Worm (Caenorhabditis elegans): ENCODE measurements around the gene srd-21.

srd-21 gene

DNA sequence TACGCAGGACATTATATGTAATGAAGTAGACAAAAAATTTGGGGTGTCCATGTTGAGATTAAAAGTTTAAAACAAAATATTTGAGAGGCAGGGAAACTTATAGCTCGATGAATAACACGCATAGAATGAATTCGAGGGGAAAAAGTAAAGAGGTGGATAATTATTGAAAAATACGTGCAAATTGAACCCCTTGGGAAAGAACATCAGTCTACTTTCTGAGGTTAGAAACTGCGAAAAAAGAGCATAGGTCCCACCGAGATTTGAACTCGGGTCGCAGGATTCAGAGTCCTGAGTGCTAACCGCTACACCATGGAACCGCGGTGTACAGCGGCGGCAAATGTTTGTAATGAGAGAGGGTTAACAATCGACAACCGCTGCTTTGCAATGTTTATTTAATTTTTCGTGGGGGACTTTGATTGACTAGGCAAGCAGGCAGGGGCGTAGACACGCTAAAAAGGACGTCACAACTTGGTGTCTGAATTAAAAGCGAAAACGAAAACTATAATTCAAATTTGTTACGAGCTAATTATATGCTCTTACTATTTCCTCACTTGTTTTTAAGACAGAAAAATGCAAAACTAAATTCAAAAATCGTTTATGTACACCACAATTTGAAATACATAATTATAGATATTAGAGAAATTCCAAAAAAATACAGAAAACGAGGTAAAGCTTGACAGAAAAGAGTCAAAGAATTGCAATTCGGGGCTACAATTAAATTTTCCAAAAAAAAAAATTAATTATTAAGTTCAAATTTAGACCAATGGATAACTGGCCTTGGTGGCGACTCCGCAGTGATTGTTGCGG is 37.5 kb upstream of the srd-21 start, which contains the start of gene srh-269:
Gene srh-269, minus strand, starts transcription at position 51 of the 807 bp plus-strand sequence.
- TF ChIP-seq unc-86 (tag; optimal IDR thresholded peaks at IDR 0.05) (no peak), ceh-82 (tag; optimal IDR thresholded peaks at IDR 0.05) (peak in 1 of 3 experiments; percentile 33), ztf-4 (tag; optimal IDR thresholded peaks at IDR 0.05) (peak; percentile 75), aly-2 (tag; optimal IDR thresholded peaks at IDR 0.05) (no peak), fkh-8 (tag; optimal IDR thresholded peaks at IDR 0.05) (no peak), efl-3 (GFP tag; optimal IDR thresholded peaks at IDR 0.05) (no peak), ceh-90 (tag; optimal IDR thresholded peaks at IDR 0.05) (no peak), zip-4 (GFP tag; optimal IDR thresholded peaks at IDR 0.05) (no peak), elt-2 (tag; optimal IDR thresholded peaks at IDR 0.05) (peak; percentile 65), lin-35 (GFP tag; optimal IDR thresholded peaks at IDR 0.05) (peak; percentile 12 to 71), fkh-10 (GFP tag; optimal IDR thresholded peaks at IDR 0.05) (no peak), ama-1 (optimal IDR thresholded peaks at IDR 0.05) (peak; percentile 87), nhr-85 (tag) (peak; percentile 27), unc-130 (tag; optimal IDR thresholded peaks at IDR 0.05) (peak; percentile 62), C04F5.9 (tag; optimal IDR thresholded peaks at IDR 0.05) (no peak), blmp-1 (tag; optimal IDR thresholded peaks at IDR 0.05) (no peak), nhr-71 (tag; optimal IDR thresholded peaks at IDR 0.05) (peak; percentile 74), nhr-19 (GFP tag; conservative IDR thresholded peaks at IDR 0.05) (peak; percentile 79), mep-1 (tag; optimal IDR thresholded peaks at IDR 0.05) (no peak), mab-9 (GFP tag; IDR thresholded peaks at IDR 0.05) (no peak), nhr-237 (tag; optimal IDR thresholded peaks at IDR 0.05) (no peak), lir-3 (tag; optimal IDR thresholded peaks at IDR 0.05; ENCODE audit: poor library complexity) (no peak), hpl-2 (GFP tag; optimal IDR thresholded peaks at IDR 0.05) (no peak), mef-2 (tag; optimal IDR thresholded peaks at IDR 0.05) (no peak), dpl-1 (GFP tag; optimal IDR thresholded peaks at IDR 0.05) (peak in 2 of 3 experiments; percentile 38 to 39), dsc-1 (tag; optimal IDR thresholded peaks at IDR 0.05) (peak; percentile 69), egl-13 (tag; optimal IDR thresholded peaks at IDR 0.05) (no peak), nhr-76 (tag; optimal IDR thresholded peaks at IDR 0.05) (no peak), swsn-7 (tag; optimal IDR thresholded peaks at IDR 0.05) (peak; percentile 50), nhr-28 (tag; optimal IDR thresholded peaks at IDR 0.05) (no peak), unc-98 (GFP tag; IDR thresholded peaks at IDR 0.05) (no peak), tlp-1 (tag; optimal IDR thresholded peaks at IDR 0.05) (no peak), ztf-11 (tag; optimal IDR thresholded peaks at IDR 0.05) (no peak), nhr-12 (tag; optimal IDR thresholded peaks at IDR 0.05) (no peak), Y116A8C.19 (tag; optimal IDR thresholded peaks at IDR 0.05; ENCODE audit: borderline replicate concordance) (no peak), F16B12.6 (tag; optimal IDR thresholded peaks at IDR 0.05) (no peak), skn-1 (tag; optimal IDR thresholded peaks at IDR 0.05) (peak; percentile 11), grh-1 (GFP tag; IDR thresholded peaks at IDR 0.05) (no peak), pqm-1 (tag; optimal IDR thresholded peaks at IDR 0.05) (no peak), lin-14 (GFP tag; optimal IDR thresholded peaks at IDR 0.05) (peak; percentile 45), mdl-1 (tag; optimal IDR thresholded peaks at IDR 0.05) (peak in 1 of 2 experiments; percentile 20), lin-13 (GFP tag; optimal IDR thresholded peaks at IDR 0.05) (peak; percentile 28), fkh-4 (tag; optimal IDR thresholded peaks at IDR 0.05; ENCODE audit: borderline replicate concordance) (no peak), lsy-2 (tag; optimal IDR thresholded peaks at IDR 0.05) (peak; percentile 24 to 55), lin-15B (tag; optimal IDR thresholded peaks at IDR 0.05) (no peak), fos-1 (tag; optimal IDR thresholded peaks at IDR 0.05) (peak; percentile 13), unc-62 (GFP tag; optimal IDR thresholded peaks at IDR 0.05) (no peak), efl-1 (optimal IDR thresholded peaks at IDR 0.05) (peak; percentile 28 to 55), efl-1 (GFP tag; optimal IDR thresholded peaks at IDR 0.05 in 1 of 2) (peak; percentile 8 to 92), lin-39 (tag; optimal IDR thresholded peaks at IDR 0.05) (no peak), hlh-17 (GFP tag; optimal IDR thresholded peaks at IDR 0.05; ENCODE audit: borderline replicate concordance) (no peak), C16A3.4 (tag; optimal IDR thresholded peaks at IDR 0.05) (peak; percentile 56)

Measured in whole organism, L1 larva.